Worm (Caenorhabditis elegans) whole organism, late embryonic: ENCODE data around the gene K03A11.6.
A peak's percentile ranks its signal among the peaks of the same experiment; 100 is the strongest.

Experiments used
- C38D4.7 ChIP-seq: fragments of 200-800 bp; sonication (Bioruptor generic); optimal IDR thresholded peaks from 2 replicates; lab custom pipeline; 2018; ENCODE audit warnings: mild to moderate bottlenecking, missing genetic modification characterization, moderate library complexity, missing compliant biosample characterization
- K02D7.2 ChIP-seq: sonication (generic microtip); optimal IDR thresholded peaks from 2 replicates; lab custom pipeline; 2017; ENCODE audit warnings: mild to moderate bottlenecking, missing genetic modification characterization, missing compliant biosample characterization
- T23F11.4 ChIP-seq: fragments of 200-800 bp; sonication (Bioruptor generic); optimal IDR thresholded peaks from 2 replicates; lab custom pipeline; 2018; ENCODE audit warnings: mild to moderate bottlenecking, missing genetic modification characterization, missing compliant biosample characterization
- Y22D7AL.16 ChIP-seq: sonication (generic microtip); optimal IDR thresholded peaks from 2 replicates; lab custom pipeline; 2016; ENCODE audit warnings: missing genetic modification characterization, missing compliant biosample characterization
- ama-1 ChIP-seq: fragments of 150-350 bp; optimal IDR thresholded peaks from 2 replicates; lab custom pipeline; 2014
- ceh-14 ChIP-seq: sonication (generic microtip); optimal IDR thresholded peaks from 2 replicates; lab custom pipeline; 2016; ENCODE audit warnings: missing genotype, missing genetic modification characterization, missing compliant biosample characterization
- ceh-19 ChIP-seq: fragments of 200-800 bp; sonication (Bioruptor generic); optimal IDR thresholded peaks from 2 replicates; lab custom pipeline; 2018; ENCODE audit warnings: mild to moderate bottlenecking, missing genetic modification characterization, missing compliant biosample characterization
- ceh-31 ChIP-seq: sonication (generic microtip); optimal IDR thresholded peaks from 2 replicates; lab custom pipeline; 2016; ENCODE audit warnings: missing genetic modification characterization, missing compliant biosample characterization
- ceh-34 ChIP-seq: sonication (generic microtip); optimal IDR thresholded peaks from 2 replicates; lab custom pipeline; 2016; ENCODE audit warnings: mild to moderate bottlenecking, missing genetic modification characterization, missing compliant biosample characterization
- ceh-45 ChIP-seq: fragments of 200-800 bp; sonication (Bioruptor generic); IDR thresholded peaks from 2 replicates; pipeline ENCODE4 v1.3.6; 2022; ENCODE audit warnings: missing genetic modification reagents, missing genetic modification characterization, missing compliant biosample characterization
- ceh-6 ChIP-seq: fragments of 200-800 bp; sonication (Bioruptor generic); optimal IDR thresholded peaks from 2 replicates; lab custom pipeline; 2018; ENCODE audit warnings: mild to moderate bottlenecking, missing genetic modification characterization, missing compliant biosample characterization
- ceh-9 ChIP-seq: sonication (generic microtip); optimal IDR thresholded peaks from 2 replicates; lab custom pipeline; 2016; ENCODE audit warnings: mild to moderate bottlenecking, missing genetic modification characterization, inconsistent platforms, missing compliant biosample characterization
- dve-1 ChIP-seq: sonication (generic microtip); optimal IDR thresholded peaks from 2 replicates; lab custom pipeline; 2017; ENCODE audit warnings: antibody characterized with exemption, mild to moderate bottlenecking, missing genetic modification characterization, missing compliant biosample characterization
- elt-2 ChIP-seq: sonication (generic microtip); optimal IDR thresholded peaks from 2 replicates; lab custom pipeline; 2016; ENCODE audit warnings: missing genetic modification reagents, missing genetic modification characterization, missing compliant biosample characterization
- elt-4 ChIP-seq: sonication (generic microtip); optimal IDR thresholded peaks from 2 replicates; lab custom pipeline; 2016; ENCODE audit warnings: missing genetic modification characterization, missing compliant biosample characterization
- ets-4 ChIP-seq: sonication (generic microtip); optimal IDR thresholded peaks from 2 replicates; lab custom pipeline; 2016; ENCODE audit warnings: missing genetic modification characterization, missing compliant biosample characterization
- eyg-1 ChIP-seq: sonication (generic microtip); optimal IDR thresholded peaks from 2 replicates; lab custom pipeline; 2016; ENCODE audit warnings: missing genotype, missing genetic modification characterization, missing compliant biosample characterization
- hlh-13 ChIP-seq: fragments of 200-800 bp; sonication (Bioruptor generic); optimal IDR thresholded peaks from 2 replicates; lab custom pipeline; 2018; ENCODE audit warnings: mild to moderate bottlenecking, missing genetic modification characterization, missing compliant biosample characterization
- hlh-15 ChIP-seq: sonication (generic microtip); optimal IDR thresholded peaks from 2 replicates; lab custom pipeline; 2016; ENCODE audit warnings: missing genetic modification characterization, missing compliant biosample characterization
- hlh-30 ChIP-seq: sonication (generic microtip); optimal IDR thresholded peaks from 2 replicates; lab custom pipeline; 2017; ENCODE audit warnings: antibody characterized with exemption, missing genetic modification characterization, missing compliant biosample characterization; ENCODE audit not compliant: insufficient read depth
- hlh-8 ChIP-seq: sonication (generic microtip); optimal IDR thresholded peaks from 2 replicates; lab custom pipeline; 2016; ENCODE audit warnings: missing genotype, missing genetic modification characterization, missing compliant biosample characterization
- lim-6 ChIP-seq: sonication (generic microtip); optimal IDR thresholded peaks from 2 replicates; lab custom pipeline; 2016; ENCODE audit warnings: missing genetic modification characterization, missing compliant biosample characterization
- nhr-232 ChIP-seq: sonication (generic microtip); optimal IDR thresholded peaks from 2 replicates; lab custom pipeline; 2016; ENCODE audit warnings: missing genetic modification characterization, missing compliant biosample characterization
- npax-4 ChIP-seq: sonication (generic microtip); optimal IDR thresholded peaks from 2 replicates; lab custom pipeline; 2016; ENCODE audit warnings: missing genetic modification characterization, missing compliant biosample characterization
- pha-4 ChIP-seq: fragments of 150-350 bp; optimal IDR thresholded peaks from 2 replicates; lab custom pipeline; 2018; ENCODE audit warnings: missing biosample characterization, missing genetic modification reagents, missing genetic modification characterization
- pros-1 ChIP-seq: fragments of 150-350 bp; optimal IDR thresholded peaks from 2 replicates; lab custom pipeline; 2014; ENCODE audit warnings: missing biosample characterization, missing genetic modification reagents, missing genetic modification characterization
- ref-2 ChIP-seq: sonication (generic microtip); optimal IDR thresholded peaks from 2 replicates; lab custom pipeline; 2016; ENCODE audit warnings: missing genetic modification characterization, missing compliant biosample characterization
- rnt-1 ChIP-seq: sonication (generic microtip); optimal IDR thresholded peaks from 2 replicates; lab custom pipeline; 2016; ENCODE audit warnings: missing genetic modification characterization, missing compliant biosample characterization
- sox-4 ChIP-seq: sonication (generic microtip); optimal IDR thresholded peaks from 2 replicates; lab custom pipeline; 2017; ENCODE audit warnings: mild to moderate bottlenecking, missing genetic modification characterization, inconsistent platforms, missing compliant biosample characterization
- syd-9 ChIP-seq: sonication (generic microtip); optimal IDR thresholded peaks from 2 replicates; lab custom pipeline; 2016; ENCODE audit warnings: mild to moderate bottlenecking, missing genetic modification characterization, moderate library complexity, missing compliant biosample characterization
- tbx-2 ChIP-seq: sonication (generic microtip); optimal IDR thresholded peaks from 2 replicates; lab custom pipeline; 2016; ENCODE audit warnings: missing genetic modification characterization, missing compliant biosample characterization
- ttx-3 ChIP-seq: sonication (generic microtip); optimal IDR thresholded peaks from 2 replicates; lab custom pipeline; 2016; ENCODE audit warnings: missing genetic modification reagents, missing genetic modification characterization, missing compliant biosample characterization
- unc-42 ChIP-seq: sonication (generic microtip); optimal IDR thresholded peaks from 2 replicates; lab custom pipeline; 2016; ENCODE audit warnings: missing genotype, missing genetic modification characterization, missing compliant biosample characterization
- unc-86 ChIP-seq: sonication (generic microtip); optimal IDR thresholded peaks from 2 replicates; lab custom pipeline; 2016; ENCODE audit warnings: missing genetic modification characterization, missing compliant biosample characterization
- ztf-16 ChIP-seq: sonication (generic microtip); optimal IDR thresholded peaks from 2 replicates; lab custom pipeline; 2017; ENCODE audit warnings: missing genetic modification characterization, missing compliant biosample characterization

K03A11.6 gene

ce11 chrX:13055560-13055959 lies at the start of gene K03A11.6:
Gene K03A11.6 (plus strand): TSS chrX:13055860.
- TF ChIP-seq ceh-34 = no peak
- no peak for TF ChIP-seq lim-6 (tag; lab: Kevin White, UChicago)
- TF ChIP-seq ceh-45 (GFP tag; lab: Robert Waterston, UW) = no peak
- TF ChIP-seq pha-4 = no peak
- TF ChIP-seq ttx-3 (tag; lab: Kevin White, UChicago) = no peak
- no peak for TF ChIP-seq ceh-19 (GFP tag; lab: Kevin White, UChicago)
- no peak for TF ChIP-seq unc-42 (tag; lab: Kevin White, UChicago)
- no peak for TF ChIP-seq C38D4.7
- TF ChIP-seq rnt-1 (tag; lab: Kevin White, UChicago) = no peak
- no peak for TF ChIP-seq ztf-16 (tag; lab: Kevin White, UChicago)
- no peak for TF ChIP-seq syd-9 (tag; lab: Kevin White, UChicago)
- TF ChIP-seq elt-4 (tag; lab: Kevin White, UChicago) = no peak
- no peak for TF ChIP-seq npax-4 (tag; lab: Kevin White, UChicago)
- TF ChIP-seq hlh-30 (tag; lab: Kevin White, UChicago) = no peak
- TF ChIP-seq sox-4 (tag; lab: Kevin White, UChicago) = no peak
- TF ChIP-seq hlh-15 (tag; lab: Kevin White, UChicago) = no peak
- no peak for TF ChIP-seq ceh-14
- no peak for TF ChIP-seq unc-86 (tag; lab: Kevin White, UChicago)
- TF ChIP-seq ceh-9 = no peak

- TF ChIP-seq ref-2 (tag; lab: Kevin White, UChicago) (no peak), hlh-8 (tag; lab: Kevin White, UChicago) (no peak), hlh-13 (GFP tag; lab: Kevin White, UChicago) (no peak), rnt-1 (tag; lab: Kevin White, UChicago) (no peak), K02D7.2 (tag; lab: Kevin White, UChicago) (no peak), nhr-232 (no peak), eyg-1 (tag; lab: Kevin White, UChicago) (no peak), ceh-31 (tag; lab: Kevin White, UChicago) (no peak)
Measured at ce11 chrX:13006328-13006727, 49.3 kb upstream of the K03A11.6 start.

DNA sequence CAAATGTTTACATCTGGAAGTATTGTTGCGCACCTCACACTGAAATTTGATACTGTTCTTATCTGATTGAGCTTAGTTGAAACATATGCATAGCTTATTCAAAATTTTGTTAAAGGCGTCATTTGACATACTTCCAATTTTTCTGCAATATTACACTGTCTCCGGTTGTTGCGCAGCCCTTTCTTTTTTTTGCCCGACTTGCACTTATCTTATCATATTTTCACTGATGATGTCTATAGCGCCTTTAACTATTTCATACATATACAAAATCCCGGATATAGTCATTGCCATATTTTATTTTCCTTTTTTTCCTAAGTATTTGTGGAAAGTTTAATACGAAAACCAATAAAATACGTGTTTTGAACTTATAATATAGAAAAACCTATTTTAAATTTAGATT lies 48.9 kb upstream of the K03A11.6 start:
- no peak for TF ChIP-seq dve-1 (tag; lab: Kevin White, UChicago)
- TF ChIP-seq ttx-3 (tag; lab: Kevin White, UChicago) = no peak
- no peak for TF ChIP-seq ztf-16 (tag; lab: Kevin White, UChicago)
- no peak for TF ChIP-seq Y22D7AL.16 (tag; lab: Kevin White, UChicago)
- TF ChIP-seq ref-2 (tag; lab: Kevin White, UChicago) = no peak
- no peak for TF ChIP-seq ceh-6 (GFP tag; lab: Kevin White, UChicago)
- no peak for TF ChIP-seq tbx-2 (tag; lab: Kevin White, UChicago)
- TF ChIP-seq hlh-8 (tag; lab: Kevin White, UChicago) = no peak
- no peak for TF ChIP-seq ets-4 (tag; lab: Kevin White, UChicago)
- TF ChIP-seq ceh-19 (GFP tag; lab: Kevin White, UChicago) = no peak
- no peak for TF ChIP-seq C38D4.7
- TF ChIP-seq ama-1 (lab: Kevin White, UChicago) = no peak
- no peak for TF ChIP-seq K02D7.2 (tag; lab: Kevin White, UChicago)
- TF ChIP-seq pros-1 = no peak
- TF ChIP-seq elt-4 (tag; lab: Kevin White, UChicago) = no peak

ce11 chrX:13007857-13008813 lies 47.5 kb upstream of the K03A11.6 start, which contains the start of gene nhr-25:
Gene nhr-25 (plus strand): TSS chrX:13008493.
- TF ChIP-seq T23F11.4 (GFP tag; lab: Kevin White, UChicago) = no peak
- TF ChIP-seq elt-2 (tag; lab: Kevin White, UChicago) = peak; percentile 62
- peak; percentile 17 for TF ChIP-seq ceh-31 (tag; lab: Kevin White, UChicago)
- TF ChIP-seq, all 69 proteins: peak for 2
